Fruit fly (Drosophila melanogaster) whole organism, prepupa: ENCODE measurements around the gene kat80.

Experiments
- CG10631 ChIP-seq: fragments of 200-800 bp; sonication (Bioruptor generic); optimal IDR thresholded peaks from 2 replicates; lab custom pipeline; 2016; ENCODE audit warnings: missing biosample characterization, missing genetic modification characterization
- CG11762 ChIP-seq: fragments of 200-800 bp; sonication (Bioruptor generic); optimal IDR thresholded peaks from 3 replicates; lab custom pipeline; 2016; ENCODE audit warnings: missing biosample characterization, missing genetic modification characterization; ENCODE audit not compliant: insufficient read depth
- CG11902 ChIP-seq: fragments of 200-800 bp; sonication (Bioruptor generic); optimal IDR thresholded peaks from 3 replicates; lab custom pipeline; 2016; ENCODE audit warnings: missing biosample characterization, missing genetic modification characterization
- CG16779 ChIP-seq: fragments of 200-800 bp; sonication (Bioruptor generic); optimal IDR thresholded peaks from 3 replicates; lab custom pipeline; 2017; ENCODE audit warnings: missing biosample characterization, mild to moderate bottlenecking, missing genetic modification characterization
- CG3032 ChIP-seq: fragments of 200-800 bp; optimal IDR thresholded peaks from 2 replicates; lab custom pipeline; 2019; ENCODE audit warnings: missing biosample characterization, mild to moderate bottlenecking, missing genetic modification characterization, moderate library complexity
- CG31627 ChIP-seq: fragments of 200-800 bp; sonication (Bioruptor generic); optimal IDR thresholded peaks from 3 replicates; lab custom pipeline; 2016; ENCODE audit warnings: missing biosample characterization, missing genetic modification characterization
- CG34406 ChIP-seq: fragments of 200-800 bp; sonication (Bioruptor generic); optimal IDR thresholded peaks from 3 replicates; lab custom pipeline; 2016; ENCODE audit warnings: missing biosample characterization, missing genetic modification characterization
- CG3919 ChIP-seq: fragments of 200-800 bp; sonication (Bioruptor generic); optimal IDR thresholded peaks from 3 replicates; lab custom pipeline; 2016; ENCODE audit warnings: missing biosample characterization, missing genetic modification characterization
- CG4318 ChIP-seq: fragments of 200-800 bp; sonication (Bioruptor generic); optimal IDR thresholded peaks from 3 replicates; lab custom pipeline; 2017; ENCODE audit warnings: missing biosample characterization, mild to moderate bottlenecking, missing genetic modification characterization
- CG6163 ChIP-seq: fragments of 200-800 bp; sonication (Bioruptor generic); IDR thresholded peaks from 3 replicates; pipeline ENCODE4 v1.3.6; 2022; ENCODE audit warnings: missing biosample characterization, missing genetic modification characterization
- CG6276 ChIP-seq: fragments of 200-800 bp; sonication (Bioruptor generic); optimal IDR thresholded peaks from 2 replicates; lab custom pipeline; 2017; ENCODE audit warnings: missing biosample characterization, mild to moderate bottlenecking, missing genetic modification characterization
- CG6792 ChIP-seq: fragments of 200-800 bp; sonication (Bioruptor generic); optimal IDR thresholded peaks from 3 replicates; lab custom pipeline; 2016; ENCODE audit warnings: missing biosample characterization, missing genetic modification characterization
- CG7368 ChIP-seq: fragments of 200-800 bp; sonication (Bioruptor generic); optimal IDR thresholded peaks from 3 replicates; lab custom pipeline; 2016; ENCODE audit warnings: missing biosample characterization, missing genetic modification characterization
- Eip75B ChIP-seq: fragments of 200-800 bp; sonication (Bioruptor generic); optimal IDR thresholded peaks from 3 replicates; lab custom pipeline; 2016; ENCODE audit warnings: missing biosample characterization, missing genetic modification characterization
- Eip78C ChIP-seq: fragments of 200-800 bp; sonication (Bioruptor generic); peaks from one replicate; lab custom pipeline; 2016; ENCODE audit warnings: missing biosample characterization, missing genetic modification characterization
- Eip93F ChIP-seq: fragments of 200-800 bp; sonication (Bioruptor generic); optimal IDR thresholded peaks from 2 replicates; lab custom pipeline; 2016; ENCODE audit warnings: missing biosample characterization, mild to moderate bottlenecking, missing genetic modification characterization
- Ets96B ChIP-seq: fragments of 200-800 bp; optimal IDR thresholded peaks from 2 replicates; lab custom pipeline; 2019; ENCODE audit warnings: missing biosample characterization, mild to moderate bottlenecking, missing genetic modification characterization, moderate library complexity
- Gug ChIP-seq: fragments of 200-800 bp; sonication (Bioruptor generic); IDR thresholded peaks from 2 replicates; pipeline ENCODE4 v1.3.6; 2022; ENCODE audit warnings: missing biosample characterization, missing genetic modification characterization
- Hr39 ChIP-seq: fragments of 200-800 bp; sonication (Bioruptor generic); optimal IDR thresholded peaks from 2 replicates; lab custom pipeline; 2016; ENCODE audit warnings: missing biosample characterization, missing genetic modification characterization
- Hr4 ChIP-seq: fragments of 200-800 bp; sonication (Bioruptor generic); optimal IDR thresholded peaks from 3 replicates; lab custom pipeline; 2016; ENCODE audit warnings: missing biosample characterization, missing genetic modification characterization
- Lpt ChIP-seq: fragments of 200-800 bp; sonication (Bioruptor generic); optimal IDR thresholded peaks from 3 replicates; lab custom pipeline; 2016; ENCODE audit warnings: missing biosample characterization, missing genetic modification characterization
- Met ChIP-seq: fragments of 200-800 bp; sonication (Bioruptor generic); optimal IDR thresholded peaks from 3 replicates; lab custom pipeline; 2016; ENCODE audit warnings: missing biosample characterization, missing genetic modification characterization
- OdsH ChIP-seq: fragments of 200-800 bp; sonication (Bioruptor generic); optimal IDR thresholded peaks from 3 replicates; lab custom pipeline; 2016; ENCODE audit warnings: missing biosample characterization, missing genetic modification characterization
- Smox ChIP-seq: fragments of 200-800 bp; sonication (Bioruptor generic); optimal IDR thresholded peaks from 3 replicates; lab custom pipeline; 2016; ENCODE audit warnings: missing biosample characterization, missing genetic modification characterization
- Sox102F ChIP-seq: fragments of 200-800 bp; sonication (Bioruptor generic); optimal IDR thresholded peaks from 2 replicates; lab custom pipeline; 2016; ENCODE audit warnings: missing biosample characterization, mild to moderate bottlenecking, missing genetic modification characterization
- achi ChIP-seq: fragments of 200-800 bp; sonication (Bioruptor generic); optimal IDR thresholded peaks from 3 replicates; lab custom pipeline; 2016; ENCODE audit warnings: missing biosample characterization, missing genetic modification characterization
- acj6 ChIP-seq: fragments of 200-800 bp; sonication (Bioruptor generic); optimal IDR thresholded peaks from 3 replicates; lab custom pipeline; 2016; ENCODE audit warnings: missing biosample characterization, missing genetic modification characterization
- dac ChIP-seq: fragments of 200-800 bp; sonication (Bioruptor generic); optimal IDR thresholded peaks from 2 replicates; lab custom pipeline; 2017; ENCODE audit warnings: missing biosample characterization, mild to moderate bottlenecking, missing genetic modification characterization
- dsx ChIP-seq: fragments of 200-800 bp; optimal IDR thresholded peaks from 3 replicates; lab custom pipeline; 2019; ENCODE audit warnings: missing biosample characterization, mild to moderate bottlenecking, missing genetic modification characterization, moderate library complexity; ENCODE audit not compliant: poor library complexity, severe bottlenecking
- esn ChIP-seq: fragments of 200-800 bp; sonication (Bioruptor generic); optimal IDR thresholded peaks from 2 replicates; lab custom pipeline; 2016; ENCODE audit warnings: missing biosample characterization, mild to moderate bottlenecking, missing genetic modification characterization, moderate library complexity
- fd59A ChIP-seq: fragments of 200-800 bp; sonication (Bioruptor generic); optimal IDR thresholded peaks from 2 replicates; lab custom pipeline; 2017; ENCODE audit warnings: missing biosample characterization, mild to moderate bottlenecking, missing genetic modification characterization, missing genetic modification reagents
- fkh ChIP-seq: fragments of 200-800 bp; sonication (Bioruptor generic); optimal IDR thresholded peaks from 3 replicates; lab custom pipeline; 2017; ENCODE audit warnings: missing biosample characterization, mild to moderate bottlenecking, missing genetic modification characterization, moderate library complexity
- lz ChIP-seq: fragments of 200-800 bp; sonication (Bioruptor generic); optimal IDR thresholded peaks from 3 replicates; lab custom pipeline; 2016; ENCODE audit warnings: missing biosample characterization, missing genetic modification characterization
- pdm3 ChIP-seq: fragments of 200-800 bp; sonication (Bioruptor generic); optimal IDR thresholded peaks from 3 replicates; lab custom pipeline; 2016; ENCODE audit warnings: missing biosample characterization, missing genetic modification characterization
- salr ChIP-seq, 2 experiments: fragments of 200-800 bp; sonication (Bioruptor generic); optimal IDR thresholded peaks; 3 replicates each; lab custom pipeline; 2016 to 2018; ENCODE audit warnings: missing biosample characterization in 2 of 2, missing genetic modification characterization in 2 of 2, mild to moderate bottlenecking in 1 of 2
- ss ChIP-seq, 2 experiments: fragments of 200-800 bp; sonication (Bioruptor generic); optimal IDR thresholded peaks; 2 replicates in 1 of 2; 3 replicates in 1 of 2; lab custom pipeline; 2017 to 2018; ENCODE audit warnings: mild to moderate bottlenecking in 2 of 2, missing biosample characterization in 2 of 2, missing genetic modification characterization in 2 of 2, moderate library complexity in 1 of 2
- svp ChIP-seq: fragments of 200-800 bp; sonication (Bioruptor generic); peaks from one replicate; lab custom pipeline; 2016; ENCODE audit warnings: missing biosample characterization, missing genetic modification characterization
- topi ChIP-seq: fragments of 200-800 bp; sonication (Bioruptor generic); optimal IDR thresholded peaks from 3 replicates; lab custom pipeline; 2016; ENCODE audit warnings: missing biosample characterization, missing genetic modification characterization
- vri ChIP-seq: fragments of 200-800 bp; sonication (Bioruptor generic); optimal IDR thresholded peaks from 3 replicates; lab custom pipeline; 2016; ENCODE audit warnings: missing biosample characterization, mild to moderate bottlenecking, missing genetic modification characterization

kat80 gene

DNA sequence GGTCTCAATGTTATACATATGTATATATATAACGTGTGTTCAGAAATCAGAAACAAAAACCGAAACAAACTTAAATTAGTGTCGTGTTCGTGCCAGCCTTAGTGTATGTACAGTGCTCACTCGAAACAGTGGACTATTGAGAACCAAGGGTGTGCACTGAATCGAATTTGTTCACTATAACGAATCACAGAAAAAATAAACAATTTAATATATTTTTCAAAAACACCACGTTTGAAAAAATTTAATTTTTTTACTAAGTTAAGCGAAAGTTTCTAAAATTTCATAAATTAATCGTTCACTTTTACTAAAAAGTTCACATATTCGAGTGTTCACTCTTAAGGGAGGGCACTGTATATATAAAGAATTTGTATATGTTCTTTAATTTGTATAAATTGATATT, 9.2 kb upstream of the kat80 start:
- peak; percentile 24 for TF ChIP-seq Sox102F (GFP tag; lab: Kevin White, UChicago)
- TF ChIP-seq topi (GFP tag; lab: Kevin White, UChicago) = peak; percentile 34
- no peak for TF ChIP-seq CG11902 (GFP tag; lab: Kevin White, UChicago)
- TF ChIP-seq Met (GFP tag; lab: Kevin White, UChicago) = peak; percentile 43
- peak; percentile 17 for TF ChIP-seq acj6 (GFP tag; lab: Kevin White, UChicago)
- TF ChIP-seq CG4318 (GFP tag; lab: Kevin White, UChicago) = no peak
- TF ChIP-seq fkh (GFP tag; lab: Kevin White, UChicago) = no peak
- peak; percentile 27 for TF ChIP-seq pdm3 (GFP tag; lab: Kevin White, UChicago)
- peak; percentile 26 for TF ChIP-seq Hr39 (GFP tag; lab: Kevin White, UChicago)
- TF ChIP-seq CG3919 (GFP tag; lab: Kevin White, UChicago) = no peak
- TF ChIP-seq CG34406 (GFP tag; lab: Kevin White, UChicago) = peak; percentile 17
- TF ChIP-seq Eip78C = peak; percentile 79
- TF ChIP-seq dac = no peak
- TF ChIP-seq svp = peak; percentile 83
- TF ChIP-seq CG7368 = no peak
- no peak for TF ChIP-seq achi (GFP tag; lab: Kevin White, UChicago)
- no peak for TF ChIP-seq Gug
- TF ChIP-seq CG3032 (tag; lab: Kevin White, UChicago) = no peak
- TF ChIP-seq Smox (GFP tag; lab: Kevin White, UChicago) = peak; percentile 34
- TF ChIP-seq Lpt (GFP tag; lab: Kevin White, UChicago) = no peak
- no peak for TF ChIP-seq CG6163 (GFP tag; lab: Robert Waterston, UW)
- TF ChIP-seq CG31627 (GFP tag; lab: Kevin White, UChicago) = peak; percentile 19
- peak; percentile 46 for TF ChIP-seq esn (GFP tag; lab: Kevin White, UChicago)
- peak; percentile 7 for TF ChIP-seq vri (GFP tag; lab: Kevin White, UChicago)
- TF ChIP-seq Eip75B (GFP tag; lab: Kevin White, UChicago) = peak; percentile 18
- TF ChIP-seq OdsH (GFP tag; lab: Kevin White, UChicago) = peak; percentile 38
- TF ChIP-seq lz = peak; percentile 20
- TF ChIP-seq CG10631 (GFP tag; lab: Kevin White, UChicago) = peak; percentile 11
- TF ChIP-seq Hr4 (GFP tag; lab: Kevin White, UChicago) = peak; percentile 9
- peak; percentile 20 for TF ChIP-seq CG6792 (GFP tag; lab: Kevin White, UChicago)
- TF ChIP-seq, all 60 proteins: peak for 19

DNA sequence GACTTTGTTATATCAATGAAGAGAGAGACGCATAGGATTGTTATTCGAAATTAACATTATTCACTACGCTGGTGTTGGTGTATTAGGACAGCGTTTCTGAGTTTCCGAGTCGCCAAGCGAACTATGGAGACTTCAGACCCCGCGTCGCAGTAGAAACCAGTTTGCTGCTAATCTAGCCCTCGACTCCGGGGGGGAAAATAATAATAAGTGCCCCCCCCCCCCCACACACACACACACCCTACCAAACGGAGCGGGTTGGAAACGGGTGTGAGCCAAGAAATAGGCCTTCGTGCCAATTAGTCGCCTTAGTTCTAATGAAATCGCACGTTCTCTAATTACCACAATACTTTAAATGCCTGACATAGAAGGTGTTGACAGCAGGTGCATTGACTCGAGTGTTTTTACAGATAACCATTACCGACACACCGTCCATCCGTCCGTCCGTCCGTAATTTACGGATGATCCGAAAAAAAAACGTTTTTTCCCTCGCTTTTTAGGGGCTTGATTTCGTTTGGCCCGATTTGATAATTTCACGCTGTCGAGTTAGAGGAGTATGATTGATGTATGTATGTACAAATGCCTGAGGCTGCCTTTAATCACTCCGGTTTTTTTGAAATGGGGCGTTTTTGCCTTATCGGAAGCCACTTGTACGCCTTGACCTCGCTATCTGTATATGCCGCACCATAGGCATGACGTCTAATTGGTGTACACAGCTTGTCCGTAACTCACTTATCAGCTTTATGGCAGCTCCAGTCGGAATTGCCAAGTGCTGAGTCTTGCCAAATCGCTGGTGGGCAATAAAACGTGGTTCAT, 5.9 kb upstream of the kat80 start:
- no peak for TF ChIP-seq acj6 (GFP tag; lab: Kevin White, UChicago)
- TF ChIP-seq salr (GFP tag; optimal IDR thresholded peaks at IDR 0.05; lab: Kevin White, UChicago) = no peak
- TF ChIP-seq Ets96B (tag; lab: Kevin White, UChicago) = no peak
- TF ChIP-seq ss (GFP tag; optimal IDR thresholded peaks at IDR 0.05; lab: Kevin White, UChicago) = no peak
- TF ChIP-seq CG6276 (GFP tag; lab: Kevin White, UChicago) = no peak
- no peak for TF ChIP-seq CG31627 (GFP tag; lab: Kevin White, UChicago)
- TF ChIP-seq vri (GFP tag; lab: Kevin White, UChicago) = peak; percentile 78
- TF ChIP-seq CG11762 (GFP tag; lab: Kevin White, UChicago) = no peak
- no peak for TF ChIP-seq dsx (GFP tag; lab: Kevin White, UChicago)
- TF ChIP-seq fd59A (GFP tag; lab: Kevin White, UChicago) = no peak
- no peak for TF ChIP-seq OdsH (GFP tag; lab: Kevin White, UChicago)
- no peak for TF ChIP-seq Eip75B (GFP tag; lab: Kevin White, UChicago)
- no peak for TF ChIP-seq CG16779
- peak; percentile 20 for TF ChIP-seq Eip78C
- peak; percentile 93 for TF ChIP-seq svp
- TF ChIP-seq Smox (GFP tag; lab: Kevin White, UChicago) = no peak
- no peak for TF ChIP-seq Eip93F (GFP tag; lab: Kevin White, UChicago)
- TF ChIP-seq fkh (GFP tag; lab: Kevin White, UChicago) = peak; percentile 34
- no peak for TF ChIP-seq Met (GFP tag; lab: Kevin White, UChicago)
